Worm (Caenorhabditis elegans) whole organism, young adult: Measurements from ENCODE around the gene memb-2.
A peak's percentile ranks its signal among the peaks of the same experiment; 100 is the strongest.

Experiments
- B0019.2 ChIP-seq: fragments of 200-800 bp; sonication (Bioruptor generic); conservative IDR thresholded peaks from 2 replicates; pipeline ENCODE4 v1.3.6; 2022; ENCODE audit warnings: missing genetic modification reagents, missing genetic modification characterization, missing compliant biosample characterization
- B0035.1 ChIP-seq: sonication (generic microtip); optimal IDR thresholded peaks from 2 replicates; lab custom pipeline; 2016; ENCODE audit warnings: missing genetic modification characterization, mild to moderate bottlenecking, missing compliant biosample characterization, missing genotype, missing genetic modification reagents
- B0261.1 ChIP-seq: sonication (generic microtip); optimal IDR thresholded peaks from 2 replicates; lab custom pipeline; 2016; ENCODE audit warnings: mild to moderate bottlenecking, missing genetic modification characterization, moderate library complexity, missing compliant biosample characterization
- C06A6.2 ChIP-seq: fragments of 200-800 bp; sonication (Bioruptor generic); conservative IDR thresholded peaks from 2 replicates; pipeline ENCODE4 v1.3.6; 2022; ENCODE audit warnings: missing genetic modification characterization, missing compliant biosample characterization
- F10E7.11 ChIP-seq: sonication (generic microtip); optimal IDR thresholded peaks from 2 replicates; lab custom pipeline; 2017; ENCODE audit warnings: mild to moderate bottlenecking, missing genetic modification characterization, moderate library complexity, missing compliant biosample characterization
- F22D6.2 ChIP-seq: sonication (generic microtip); optimal IDR thresholded peaks from 2 replicates; lab custom pipeline; 2016; ENCODE audit warnings: mild to moderate bottlenecking, missing genetic modification characterization, missing compliant biosample characterization
- F55B11.4 ChIP-seq: sonication (generic microtip); optimal IDR thresholded peaks from 2 replicates; lab custom pipeline; 2016; ENCODE audit warnings: missing compliant biosample characterization, missing genetic modification characterization, borderline replicate concordance; ENCODE audit not compliant: insufficient read depth
- F57A8.1 ChIP-seq: fragments of 200-800 bp; sonication (Bioruptor generic); optimal IDR thresholded peaks from 2 replicates; lab custom pipeline; 2018; ENCODE audit warnings: mild to moderate bottlenecking, missing genetic modification characterization, moderate library complexity, missing compliant biosample characterization
- F57C9.4 ChIP-seq: sonication (generic microtip); optimal IDR thresholded peaks from 2 replicates; lab custom pipeline; 2017; ENCODE audit warnings: mild to moderate bottlenecking, missing genetic modification characterization, missing compliant biosample characterization
- K12H6.12 ChIP-seq: fragments of 200-800 bp; sonication (Bioruptor generic); optimal IDR thresholded peaks from 2 replicates; lab custom pipeline; 2018; ENCODE audit warnings: mild to moderate bottlenecking, missing genetic modification characterization, missing compliant biosample characterization
- Y53F4B.3 ChIP-seq: fragments of 200-800 bp; sonication (Bioruptor generic); IDR thresholded peaks from 2 replicates; pipeline ENCODE4 v1.3.6; 2022; ENCODE audit warnings: missing genetic modification reagents, missing genetic modification characterization, missing compliant biosample characterization
- Y95B8A.8 ChIP-seq: fragments of 200-800 bp; sonication (Bioruptor generic); IDR thresholded peaks from 2 replicates; pipeline ENCODE4 v1.3.6; 2022; ENCODE audit warnings: missing genetic modification reagents, missing genetic modification characterization, missing compliant biosample characterization
- ama-1 ChIP-seq, 3 experiments: fragments of 150-350 bp in 1 of 3; sonication (generic microtip) in 2 of 3; optimal IDR thresholded peaks; 2 replicates each; lab custom pipeline; 2014 to 2018; ENCODE audit warnings: missing biosample characterization in 2 of 3, missing genetic modification characterization in 2 of 3, missing genetic modification reagents in 2 of 3
- aptf-2 ChIP-seq: fragments of 200-800 bp; sonication (Bioruptor generic); conservative IDR thresholded peaks from 2 replicates; pipeline ENCODE4 v1.3.6; 2022; ENCODE audit warnings: missing genetic modification reagents, missing genetic modification characterization, missing compliant biosample characterization
- atf-7 ChIP-seq: sonication (generic microtip); optimal IDR thresholded peaks from 2 replicates; lab custom pipeline; 2017; ENCODE audit warnings: mild to moderate bottlenecking, missing genetic modification characterization, missing compliant biosample characterization
- athp-1 ChIP-seq: sonication (generic microtip); optimal IDR thresholded peaks from 2 replicates; lab custom pipeline; 2017; ENCODE audit warnings: mild to moderate bottlenecking, missing genetic modification characterization, missing compliant biosample characterization
- attf-3 ChIP-seq: fragments of 200-800 bp; sonication (Bioruptor generic); conservative IDR thresholded peaks from 2 replicates; pipeline ENCODE4 v1.3.6; 2022; ENCODE audit warnings: missing genetic modification reagents, missing genetic modification characterization, missing compliant biosample characterization
- cebp-1 ChIP-seq, 2 experiments: fragments of 200-800 bp in 1 of 2; sonication (Bioruptor generic) in 1 of 2; sonication (generic microtip) in 1 of 2; IDR thresholded peaks in 1 of 2; optimal IDR thresholded peaks in 1 of 2; 2 replicates each; pipeline versions ENCODE4 v1.3.6 to Lab custom; 2017 to 2022; ENCODE audit warnings: missing compliant biosample characterization in 2 of 2, missing genetic modification characterization in 2 of 2, mild to moderate bottlenecking in 1 of 2, missing genetic modification reagents in 1 of 2, moderate library complexity in 1 of 2
- ceh-100 ChIP-seq: fragments of 200-800 bp; sonication (Bioruptor generic); IDR thresholded peaks from 2 replicates; pipeline ENCODE4 v1.3.6; 2022; ENCODE audit warnings: missing genetic modification reagents, missing genetic modification characterization, missing compliant biosample characterization
- ceh-40 ChIP-seq: fragments of 200-800 bp; sonication (Bioruptor generic); IDR thresholded peaks from 2 replicates; pipeline ENCODE4 v1.3.6; 2022; ENCODE audit warnings: missing genetic modification characterization, missing compliant biosample characterization
- ceh-79 ChIP-seq: sonication (generic microtip); optimal IDR thresholded peaks from 2 replicates; lab custom pipeline; 2017; ENCODE audit warnings: mild to moderate bottlenecking, missing genetic modification characterization, missing compliant biosample characterization
- chd-7 ChIP-seq: sonication (generic microtip); optimal IDR thresholded peaks from 2 replicates; lab custom pipeline; 2016; ENCODE audit warnings: mild to moderate bottlenecking, missing genetic modification characterization, moderate library complexity, missing compliant biosample characterization
- dox-1 ChIP-seq: fragments of 200-800 bp; sonication (Bioruptor generic); IDR thresholded peaks from 2 replicates; pipeline ENCODE4 v1.3.6; 2022; ENCODE audit warnings: missing genetic modification reagents, missing genetic modification characterization, missing compliant biosample characterization
- dpff-1 ChIP-seq: sonication (generic microtip); optimal IDR thresholded peaks from 2 replicates; lab custom pipeline; 2017; ENCODE audit warnings: mild to moderate bottlenecking, missing genetic modification characterization, missing compliant biosample characterization
- efl-1 ChIP-seq: fragments of 150-350 bp; optimal IDR thresholded peaks from 2 replicates; lab custom pipeline; 2014; ENCODE audit warnings: missing biosample characterization, missing genetic modification reagents, missing genetic modification characterization
- egl-18 ChIP-seq: fragments of 200-800 bp; sonication (Bioruptor generic); IDR thresholded peaks from 2 replicates; pipeline ENCODE4 v1.3.6; 2022; ENCODE audit warnings: missing genetic modification reagents, missing genetic modification characterization, missing compliant biosample characterization
- egrh-3 ChIP-seq: fragments of 200-800 bp; sonication (Bioruptor generic); IDR thresholded peaks from 2 replicates; pipeline ENCODE4 v1.3.6; 2022; ENCODE audit warnings: missing genetic modification reagents, missing genetic modification characterization, missing compliant biosample characterization
- ekl-4 ChIP-seq: fragments of 200-800 bp; sonication (Bioruptor generic); IDR thresholded peaks from 2 replicates; pipeline ENCODE4 v1.3.6; 2022; ENCODE audit warnings: missing genetic modification reagents, missing genetic modification characterization, missing compliant biosample characterization
- ets-4 ChIP-seq: fragments of 200-800 bp; sonication (Bioruptor generic); optimal IDR thresholded peaks from 2 replicates; lab custom pipeline; 2018; ENCODE audit warnings: mild to moderate bottlenecking, missing genetic modification characterization, missing compliant biosample characterization
- hsf-1 ChIP-seq: fragments of 200-800 bp; sonication (Bioruptor generic); IDR thresholded peaks from 2 replicates; pipeline ENCODE4 v1.3.6; 2022; ENCODE audit warnings: missing genetic modification reagents, missing genetic modification characterization, missing compliant biosample characterization
- lin-54 ChIP-seq: fragments of 200-800 bp; sonication (Bioruptor generic); optimal IDR thresholded peaks from 2 replicates; lab custom pipeline; 2018; ENCODE audit warnings: mild to moderate bottlenecking, missing genetic modification characterization, missing compliant biosample characterization
- lir-1 ChIP-seq: fragments of 200-800 bp; sonication (Bioruptor generic); conservative IDR thresholded peaks from 2 replicates; pipeline ENCODE4 v1.3.6; 2022; ENCODE audit warnings: missing genetic modification reagents, missing genetic modification characterization, missing compliant biosample characterization
- lsy-27 ChIP-seq: sonication (generic microtip); optimal IDR thresholded peaks from 2 replicates; lab custom pipeline; 2017; ENCODE audit warnings: missing genetic modification characterization, mild to moderate bottlenecking, missing compliant biosample characterization, antibody characterized with exemption, missing genotype, borderline replicate concordance; ENCODE audit not compliant: insufficient read depth
- madf-10 ChIP-seq: sonication (generic microtip); optimal IDR thresholded peaks from 2 replicates; lab custom pipeline; 2016; ENCODE audit warnings: mild to moderate bottlenecking, missing genetic modification characterization, missing compliant biosample characterization
- madf-6 ChIP-seq: fragments of 200-800 bp; sonication (Bioruptor generic); IDR thresholded peaks from 2 replicates; pipeline ENCODE4 v1.3.6; 2022; ENCODE audit warnings: missing genetic modification reagents, missing genetic modification characterization, missing compliant biosample characterization
- mcd-1 ChIP-seq: fragments of 200-800 bp; sonication (Bioruptor generic); IDR thresholded peaks from 2 replicates; pipeline ENCODE4 v1.3.6; 2022; ENCODE audit warnings: missing genetic modification reagents, missing genetic modification characterization, missing compliant biosample characterization
- mel-28 ChIP-seq: sonication (generic microtip); optimal IDR thresholded peaks from 2 replicates; lab custom pipeline; 2016; ENCODE audit warnings: borderline replicate concordance, mild to moderate bottlenecking, missing genetic modification characterization, missing compliant biosample characterization
- mes-4 ChIP-seq: sonication (generic microtip); optimal IDR thresholded peaks from 2 replicates; lab custom pipeline; 2016; ENCODE audit warnings: missing genotype, missing genetic modification characterization, missing compliant biosample characterization
- mxl-1 ChIP-seq: sonication (generic microtip); optimal IDR thresholded peaks from 2 replicates; lab custom pipeline; 2016; ENCODE audit warnings: missing genetic modification characterization, missing compliant biosample characterization
- nfya-2 ChIP-seq: fragments of 200-800 bp; sonication (Bioruptor generic); IDR thresholded peaks from 2 replicates; pipeline ENCODE4 v1.3.6; 2022; ENCODE audit warnings: missing genetic modification reagents, missing genetic modification characterization, missing compliant biosample characterization
- nhr-90 ChIP-seq: sonication (generic microtip); optimal IDR thresholded peaks from 2 replicates; lab custom pipeline; 2016; ENCODE audit warnings: missing genotype, mild to moderate bottlenecking, missing genetic modification characterization, missing compliant biosample characterization
- pha-4 ChIP-seq: fragments of 150-350 bp; sonication (generic microtip); optimal IDR thresholded peaks from 2 replicates; lab custom pipeline; 2014; ENCODE audit warnings: missing biosample characterization, missing genetic modification reagents, missing genetic modification characterization
- rcor-1 ChIP-seq: fragments of 200-800 bp; sonication (Bioruptor generic); IDR thresholded peaks from 2 replicates; pipeline ENCODE4 v1.3.6; 2022; ENCODE audit warnings: missing genetic modification reagents, missing genetic modification characterization, missing compliant biosample characterization
- sdz-38 ChIP-seq: sonication (generic microtip); optimal IDR thresholded peaks from 2 replicates; lab custom pipeline; 2016; ENCODE audit warnings: missing genotype, missing genetic modification characterization, missing compliant biosample characterization
- sea-2 ChIP-seq: fragments of 200-800 bp; sonication (Bioruptor generic); IDR thresholded peaks from 2 replicates; pipeline ENCODE4 v1.3.6; 2022; ENCODE audit warnings: missing genetic modification characterization, missing compliant biosample characterization
- somi-1 ChIP-seq: fragments of 200-800 bp; sonication (Bioruptor generic); optimal IDR thresholded peaks from 2 replicates; lab custom pipeline; 2018; ENCODE audit warnings: mild to moderate bottlenecking, missing genetic modification characterization, missing compliant biosample characterization
- unc-130 ChIP-seq: sonication (generic microtip); optimal IDR thresholded peaks from 2 replicates; lab custom pipeline; 2016; ENCODE audit warnings: missing genetic modification reagents, missing genetic modification characterization, missing compliant biosample characterization
- ztf-22 ChIP-seq: fragments of 200-800 bp; sonication (Bioruptor generic); optimal IDR thresholded peaks from 2 replicates; lab custom pipeline; 2018; ENCODE audit warnings: mild to moderate bottlenecking, missing genetic modification characterization, moderate library complexity, missing compliant biosample characterization
- ztf-26 ChIP-seq: sonication (generic microtip); optimal IDR thresholded peaks from 2 replicates; lab custom pipeline; 2017; ENCODE audit warnings: missing genetic modification characterization, missing compliant biosample characterization

Gene memb-2

ce11 chrV:5584293-5584776 lies 35.6 kb downstream of the memb-2 start, which contains the start of gene pas-6 (continued):
- no peak for TF ChIP-seq mxl-1 (tag; lab: Kevin White, UChicago)
- no peak for TF ChIP-seq mes-4 (tag; lab: Kevin White, UChicago)
- 0 out of 2 replicates have a peak, but pooled peaks have one; percentile 5 for TF ChIP-seq dox-1 (GFP tag; lab: Robert Waterston, UW)
- no peak for TF ChIP-seq B0261.1 (tag; lab: Kevin White, UChicago)
- TF ChIP-seq cebp-1 (GFP tag; IDR thresholded peaks at IDR 0.05; lab: Robert Waterston, UW), result no peak
- peak; percentile 25 for TF ChIP-seq cebp-1 (tag; optimal IDR thresholded peaks at IDR 0.05; lab: Kevin White, UChicago)
- TF ChIP-seq C06A6.2 (GFP tag; lab: Robert Waterston, UW), result no peak
- no peak for TF ChIP-seq sea-2 (GFP tag; lab: Robert Waterston, UW)
- peak; percentile 97 for TF ChIP-seq madf-6 (GFP tag; lab: Robert Waterston, UW)
- TF ChIP-seq F57A8.1 (GFP tag; lab: Kevin White, UChicago), result no peak
- TF ChIP-seq K12H6.12 (tag; lab: Kevin White, UChicago), result no peak
- TF ChIP-seq ztf-22, result no peak
- TF ChIP-seq lsy-27, result no peak
- no peak for TF ChIP-seq athp-1
- no peak for TF ChIP-seq nhr-90 (tag; lab: Kevin White, UChicago)
- no peak for TF ChIP-seq ekl-4
- no peak for TF ChIP-seq ceh-40 (GFP tag; lab: Robert Waterston, UW)
- TF ChIP-seq mcd-1 (GFP tag; lab: Robert Waterston, UW), result peak; percentile 8; the same call in 1 of the 2 replicates
- TF ChIP-seq Y95B8A.8 (GFP tag; lab: Robert Waterston, UW), result no peak
- no peak for TF ChIP-seq madf-10
- no peak for TF ChIP-seq F10E7.11 (tag; lab: Kevin White, UChicago)
- TF ChIP-seq egrh-3 (GFP tag; lab: Robert Waterston, UW), result no peak
- no peak for TF ChIP-seq sdz-38 (tag; lab: Kevin White, UChicago)
- TF ChIP-seq F55B11.4 (tag; lab: Kevin White, UChicago), result no peak
- TF ChIP-seq Y53F4B.3, result no peak
- TF ChIP-seq ztf-26, result no peak
- no peak for TF ChIP-seq dpff-1 (tag; lab: Kevin White, UChicago)
- TF ChIP-seq ceh-79 (tag; lab: Kevin White, UChicago), result no peak
- no peak for TF ChIP-seq nfya-2
- peak; percentile 33 for TF ChIP-seq lin-54
- TF ChIP-seq unc-130 (GFP tag; lab: Kevin White, UChicago), result no peak
- peak; percentile 61 for TF ChIP-seq B0019.2 (GFP tag; lab: Robert Waterston, UW)
- TF ChIP-seq mel-28 (tag; lab: Kevin White, UChicago), result no peak
- no peak for TF ChIP-seq chd-7
- TF ChIP-seq aptf-2 (GFP tag; lab: Robert Waterston, UW), result no peak
- TF ChIP-seq egl-18 (GFP tag; lab: Robert Waterston, UW), result no peak
- TF ChIP-seq ceh-100, result no peak
- no peak for TF ChIP-seq somi-1 (GFP tag; lab: Kevin White, UChicago)
- TF ChIP-seq F57C9.4 (tag; lab: Kevin White, UChicago), result no peak
- no peak for TF ChIP-seq rcor-1
- no peak for TF ChIP-seq F22D6.2 (tag; lab: Kevin White, UChicago)
- peak; percentile 97 for TF ChIP-seq efl-1 (GFP tag; lab: Kevin White, UChicago)
- no peak for TF ChIP-seq ama-1 (optimal IDR thresholded peaks at IDR 0.05; lab: Kevin White, UChicago)
- TF ChIP-seq ama-1 (GFP tag; optimal IDR thresholded peaks at IDR 0.05; lab: Kevin White, UChicago), result no peak
- no peak for TF ChIP-seq atf-7
- no peak for TF ChIP-seq pha-4 (tag; lab: Kevin White, UChicago)
- TF ChIP-seq lir-1 (GFP tag; lab: Robert Waterston, UW), result no peak
- no peak for TF ChIP-seq B0035.1 (tag; lab: Kevin White, UChicago)
- TF ChIP-seq attf-3 (GFP tag; lab: Robert Waterston, UW), result no peak
- TF ChIP-seq hsf-1 (GFP tag; lab: Robert Waterston, UW), result no peak
- no peak for TF ChIP-seq ets-4 (GFP tag; lab: Kevin White, UChicago)
